Fruit fly (Drosophila melanogaster) Kc167 (cell line): ENCODE data around the gene His3.3B.

Source experiments
- Myc ChIP-seq: fragments of >200 bp; optimal IDR thresholded peaks from 2 replicates; lab custom pipeline; 2017; ENCODE audit warnings: missing external identifiers
- Sin3A ChIP-seq: fragments of >200 bp; optimal IDR thresholded peaks from 2 replicates; lab custom pipeline; 2018; ENCODE audit warnings: missing external identifiers
- h ChIP-seq: fragments of >200 bp; optimal IDR thresholded peaks from 3 replicates; lab custom pipeline; 2018; ENCODE audit warnings: missing external identifiers
- insv ChIP-seq: fragments of >200 bp; optimal IDR thresholded peaks from 3 replicates; lab custom pipeline; 2018; ENCODE audit warnings: missing external identifiers
- psq ChIP-seq: fragments of >200 bp; optimal IDR thresholded peaks from 2 replicates; lab custom pipeline; 2017; ENCODE audit warnings: missing external identifiers
- ttk ChIP-seq: sonication (Bioruptor generic); optimal IDR thresholded peaks from 2 replicates; lab custom pipeline; 2017; ENCODE audit warnings: missing external identifiers

Gene His3.3B

dm6 chrX:9142224-9142802, 14.2 kb downstream of the His3.3B start, which contains the start of gene CG7065:
Gene CG7065, plus strand, starts transcription at chrX:9142493.
- no peak for TF ChIP-seq ttk
- TF ChIP-seq psq (lab: Kevin White, UChicago) = no peak

DNA sequence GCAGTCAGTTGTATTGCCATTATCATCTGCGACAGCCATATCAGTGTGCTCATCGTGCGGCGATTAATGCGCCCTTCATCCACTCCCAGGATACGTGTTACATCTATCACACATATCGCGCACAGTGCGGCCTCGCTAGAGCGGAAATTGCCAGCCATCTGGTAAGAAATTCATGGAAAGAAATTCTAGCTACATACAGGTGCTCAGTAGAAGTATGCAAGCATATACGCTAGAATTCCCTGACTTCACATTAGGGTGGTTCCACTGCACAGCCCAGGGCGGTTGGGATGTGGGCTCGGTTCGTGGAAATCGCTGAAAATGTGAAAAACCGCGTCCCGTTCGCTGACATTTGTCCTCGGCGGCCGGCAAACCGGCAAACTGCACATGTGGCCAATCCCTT, 15.2 kb downstream of the His3.3B start:
- TF ChIP-seq insv (lab: Kevin White, UChicago) (no peak), ttk (no peak), Sin3A (lab: Kevin White, UChicago) (no peak), h (lab: Kevin White, UChicago) (no peak), psq (lab: Kevin White, UChicago) (no peak), Myc (lab: Kevin White, UChicago) (no peak)

dm6 chrX:9139138-9139537, 17.3 kb downstream of the His3.3B start:
- TF ChIP-seq Myc (lab: Kevin White, UChicago) (no peak), insv (lab: Kevin White, UChicago) (no peak), Sin3A (lab: Kevin White, UChicago) (no peak), psq (lab: Kevin White, UChicago) (no peak), h (lab: Kevin White, UChicago) (no peak), ttk (no peak)

DNA sequence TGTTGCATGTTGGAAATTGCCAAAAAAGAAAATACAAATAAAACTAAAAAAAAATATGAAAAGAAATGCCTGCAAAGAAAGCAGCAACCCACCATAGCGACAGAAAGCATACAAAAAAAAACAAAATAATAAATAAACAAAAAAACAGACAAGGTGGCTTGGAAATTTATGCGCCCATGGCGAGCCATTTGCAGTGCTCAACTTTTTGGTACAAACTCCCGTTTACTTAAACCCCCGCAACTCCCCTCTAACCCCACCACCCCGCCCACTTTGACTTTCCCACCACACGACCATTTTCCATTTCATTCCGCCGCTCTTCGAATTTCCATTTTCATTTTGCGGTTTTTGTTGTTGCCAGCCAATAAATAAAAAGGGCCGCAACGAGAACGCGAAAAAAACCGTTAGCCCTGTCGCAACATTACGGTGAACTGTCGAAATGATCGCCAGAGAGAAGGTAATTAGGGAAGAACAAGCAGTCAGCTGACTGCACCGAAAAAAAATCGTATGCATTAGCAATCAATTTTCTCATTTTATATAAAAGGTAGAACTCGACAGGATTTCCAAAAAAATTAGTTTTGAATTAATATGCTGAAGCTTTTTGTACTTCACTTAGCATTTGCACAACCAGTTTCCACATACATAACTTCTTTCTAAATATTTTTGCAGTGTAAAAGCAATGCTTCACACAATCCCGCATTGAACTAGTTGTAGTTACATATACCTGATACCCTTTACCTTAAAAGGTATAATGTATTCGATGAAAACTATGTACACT, 19.5 kb downstream of the His3.3B start:
- no peak for TF ChIP-seq Myc (lab: Kevin White, UChicago)
- no peak for TF ChIP-seq ttk
- no peak for TF ChIP-seq insv (lab: Kevin White, UChicago)
- TF ChIP-seq h (lab: Kevin White, UChicago) = no peak
- no peak for TF ChIP-seq Sin3A (lab: Kevin White, UChicago)
- TF ChIP-seq psq (lab: Kevin White, UChicago) = no peak

- TF ChIP-seq Sin3A (lab: Kevin White, UChicago) (no peak), insv (lab: Kevin White, UChicago) (no peak), Myc (lab: Kevin White, UChicago) (no peak), ttk (no peak), psq (lab: Kevin White, UChicago) (no peak), h (lab: Kevin White, UChicago) (no peak)
Measured at dm6 chrX:9134922-9135453, 21.5 kb downstream of the His3.3B start, which contains the start of gene fend. Gene fend, minus strand, starts transcription at chrX:9135099.

- TF ChIP-seq h (lab: Kevin White, UChicago) (no peak), psq (lab: Kevin White, UChicago) (no peak), insv (lab: Kevin White, UChicago) (no peak), Myc (lab: Kevin White, UChicago) (no peak)
Measured at dm6 chrX:9134241-9134849, 22.1 kb downstream of the His3.3B start.

- no peak for TF ChIP-seq h (lab: Kevin White, UChicago)
- no peak for TF ChIP-seq insv (lab: Kevin White, UChicago)
- no peak for TF ChIP-seq Myc (lab: Kevin White, UChicago)
- no peak for TF ChIP-seq psq (lab: Kevin White, UChicago)
- TF ChIP-seq Sin3A (lab: Kevin White, UChicago) = no peak
- no peak for TF ChIP-seq ttk
Measured at dm6 chrX:9133577-9134240, 22.8 kb downstream of the His3.3B start.

DNA sequence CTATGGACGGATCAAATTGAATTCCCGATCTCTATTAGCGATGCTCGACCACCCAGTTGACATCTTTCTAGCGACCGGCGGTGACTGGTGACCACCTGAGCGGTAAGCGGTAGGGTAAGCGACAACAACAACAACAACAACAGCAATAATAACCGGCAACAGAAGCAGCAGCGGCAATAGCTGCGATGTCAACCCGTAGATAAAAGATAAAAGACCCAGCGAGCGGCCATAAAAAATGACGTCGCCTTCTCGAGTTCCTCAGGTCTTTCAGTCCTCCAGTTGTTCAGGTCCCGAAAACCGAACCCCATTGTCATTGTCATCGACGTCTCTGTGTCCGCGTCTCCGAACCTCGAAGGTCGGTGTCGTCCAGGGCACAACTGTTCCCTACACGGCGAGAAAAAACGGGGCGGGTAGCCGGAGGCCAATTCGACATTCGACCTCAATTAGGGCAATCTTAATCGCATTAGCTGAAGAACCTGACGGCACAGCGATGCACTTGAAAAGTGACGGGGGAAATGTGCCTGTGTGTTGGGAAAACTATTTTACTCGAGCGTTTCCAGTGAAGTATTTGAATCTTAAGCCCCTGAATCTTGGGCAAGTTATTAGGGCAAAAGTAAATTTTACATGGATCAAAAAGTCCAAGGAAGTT, 23.8 kb downstream of the His3.3B start:
- TF ChIP-seq Myc (lab: Kevin White, UChicago) (no peak), h (lab: Kevin White, UChicago) (no peak), ttk (no peak), Sin3A (lab: Kevin White, UChicago) (no peak), psq (lab: Kevin White, UChicago) (no peak), insv (lab: Kevin White, UChicago) (no peak)

- TF ChIP-seq ttk = no peak
- no peak for TF ChIP-seq psq (lab: Kevin White, UChicago)
- no peak for TF ChIP-seq Myc (lab: Kevin White, UChicago)
- TF ChIP-seq insv (lab: Kevin White, UChicago) = no peak
- TF ChIP-seq h (lab: Kevin White, UChicago) = no peak
- TF ChIP-seq Sin3A (lab: Kevin White, UChicago) = no peak
Measured at dm6 chrX:9131523-9131922, 24.9 kb downstream of the His3.3B start.

DNA sequence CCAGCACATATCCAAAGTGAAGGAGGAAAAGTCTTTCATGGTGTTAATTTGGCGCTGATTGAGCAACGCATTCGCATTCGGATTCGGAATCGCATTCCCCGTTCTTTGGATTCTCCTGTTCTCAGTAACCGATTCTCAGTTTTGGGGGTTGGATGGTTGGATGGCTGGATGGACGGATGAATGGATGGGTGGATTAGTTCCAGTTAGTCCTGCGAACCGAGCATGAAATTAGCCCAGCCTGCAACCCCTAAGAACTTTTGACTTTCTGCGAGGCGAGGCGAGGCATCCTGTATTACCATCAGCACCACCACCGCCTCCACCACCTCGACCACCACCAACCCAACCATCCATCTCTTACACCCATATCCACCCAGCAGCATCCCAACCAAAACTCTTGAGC, 26.2 kb downstream of the His3.3B start:
- TF ChIP-seq ttk = no peak

DNA sequence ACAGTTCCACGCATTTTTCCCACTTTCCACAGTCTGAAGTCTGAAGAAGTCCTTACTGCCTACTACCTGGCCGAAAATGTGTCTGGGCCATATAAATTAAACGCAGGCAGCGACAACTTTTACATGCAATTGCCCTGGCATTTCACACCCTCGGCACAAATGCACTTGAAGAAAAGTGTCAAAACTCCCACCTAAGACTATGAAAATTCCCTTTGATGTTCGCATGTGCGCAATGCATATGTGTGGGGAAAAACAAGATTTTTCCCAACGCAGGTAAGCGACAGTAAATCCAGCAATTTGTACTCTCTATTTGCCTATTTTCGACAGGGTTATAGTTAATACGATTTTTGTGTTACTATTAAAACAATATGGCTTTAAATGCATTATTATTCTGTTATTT, 27.0 kb downstream of the His3.3B start:
- no peak for TF ChIP-seq h (lab: Kevin White, UChicago)
- TF ChIP-seq ttk = no peak
- no peak for TF ChIP-seq insv (lab: Kevin White, UChicago)
- no peak for TF ChIP-seq Myc (lab: Kevin White, UChicago)
- no peak for TF ChIP-seq Sin3A (lab: Kevin White, UChicago)
- TF ChIP-seq psq (lab: Kevin White, UChicago) = no peak
